Worm (Caenorhabditis elegans) whole organism, late embryonic: ENCODE data around the gene R12B2.2.

Experiments used
- K09A11.1 ChIP-seq: sonication (generic microtip); optimal IDR thresholded peaks from 2 replicates; lab custom pipeline; 2017; ENCODE audit warnings: antibody characterized with exemption, mild to moderate bottlenecking, missing genetic modification characterization, missing compliant biosample characterization; ENCODE audit not compliant: insufficient read depth
- ama-1 ChIP-seq: fragments of 150-350 bp; optimal IDR thresholded peaks from 2 replicates; lab custom pipeline; 2014
- ceh-19 ChIP-seq: fragments of 200-800 bp; sonication (Bioruptor generic); optimal IDR thresholded peaks from 2 replicates; lab custom pipeline; 2018; ENCODE audit warnings: mild to moderate bottlenecking, missing genetic modification characterization, missing compliant biosample characterization
- fkh-10 ChIP-seq: fragments of 150-350 bp; optimal IDR thresholded peaks from 2 replicates; lab custom pipeline; 2014; ENCODE audit warnings: missing biosample characterization, missing genetic modification reagents, missing genetic modification characterization
- nhr-11 ChIP-seq: fragments of 150-350 bp; optimal IDR thresholded peaks from 2 replicates; lab custom pipeline; 2014; ENCODE audit warnings: missing biosample characterization, missing genetic modification characterization
- pax-1 ChIP-seq: fragments of 150-350 bp; optimal IDR thresholded peaks from 2 replicates; lab custom pipeline; 2014; ENCODE audit warnings: missing biosample characterization, missing genetic modification characterization
- pha-2 ChIP-seq: sonication (generic microtip); optimal IDR thresholded peaks from 2 replicates; lab custom pipeline; 2017; ENCODE audit warnings: mild to moderate bottlenecking, missing genetic modification characterization, missing compliant biosample characterization
- pqm-1 ChIP-seq: sonication (generic microtip); optimal IDR thresholded peaks from 2 replicates; lab custom pipeline; 2016; ENCODE audit warnings: missing genetic modification characterization, missing compliant biosample characterization
- ttx-3 ChIP-seq: sonication (generic microtip); optimal IDR thresholded peaks from 2 replicates; lab custom pipeline; 2016; ENCODE audit warnings: missing genetic modification reagents, missing genetic modification characterization, missing compliant biosample characterization
- unc-55 ChIP-seq: sonication (generic microtip); optimal IDR thresholded peaks from 2 replicates; lab custom pipeline; 2017; ENCODE audit warnings: missing biosample characterization, missing genetic modification reagents, missing genetic modification characterization

DNA sequence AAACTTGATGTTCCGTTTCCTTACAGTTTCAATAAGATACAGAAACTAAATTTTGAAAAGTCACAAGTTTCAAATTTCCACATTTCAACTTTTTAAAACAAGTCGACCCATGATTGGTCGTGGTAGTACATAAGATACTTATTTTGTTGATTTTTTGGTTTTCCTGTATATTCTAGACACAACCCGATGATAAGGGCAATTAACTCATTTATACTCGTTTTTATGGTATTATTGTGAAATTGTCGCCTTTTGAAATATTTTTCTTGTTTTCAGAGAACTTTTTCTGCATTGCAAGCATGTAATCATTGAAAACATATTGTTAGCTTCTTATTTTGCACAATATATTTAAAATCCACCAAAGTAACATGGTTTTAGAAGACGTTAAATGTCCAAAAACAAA lies 5.1 kb downstream of the R12B2.2 start:
- TF ChIP-seq nhr-11 (no peak), pha-2 (no peak), ama-1 (lab: Kevin White, UChicago) (no peak), fkh-10 (GFP tag; lab: Kevin White, UChicago) (no peak), unc-55 (GFP tag; lab: Kevin White, UChicago) (no peak), ttx-3 (no peak), pax-1 (tag; lab: Kevin White, UChicago) (no peak), K09A11.1 (tag; lab: Kevin White, UChicago) (no peak), ceh-19 (GFP tag; lab: Kevin White, UChicago) (no peak), pqm-1 (tag; lab: Kevin White, UChicago) (no peak)
